Fruit fly (Drosophila melanogaster) whole organism, embryonic: ENCODE measurements around the gene CG13096.
A peak's percentile ranks its signal among the peaks of the same experiment; 100 is the strongest.

Experiments
- ATbp ChIP-seq: fragments of 200-800 bp; sonication (Bioruptor generic); optimal IDR thresholded peaks from 2 replicates; lab custom pipeline; 2017; ENCODE audit warnings: missing biosample characterization, mild to moderate bottlenecking, missing genetic modification characterization, missing genetic modification reagents
- Ada2b ChIP-seq: fragments of 200-800 bp; sonication (Bioruptor generic); IDR thresholded peaks from 2 replicates; pipeline ENCODE4 v1.3.6; 2022; ENCODE audit warnings: missing biosample characterization, missing genetic modification characterization
- Antp ChIP-seq: fragments of 200-800 bp; sonication (Bioruptor generic); optimal IDR thresholded peaks from 3 replicates; lab custom pipeline; 2016; ENCODE audit warnings: missing biosample characterization, missing genetic modification characterization
- Atf3 ChIP-seq: fragments of 200-800 bp; sonication (Bioruptor generic); optimal IDR thresholded peaks from 3 replicates; lab custom pipeline; 2016; ENCODE audit warnings: missing biosample characterization, missing genetic modification characterization
- BtbVII ChIP-seq: fragments of 200-800 bp; sonication (Bioruptor generic); optimal IDR thresholded peaks from 3 replicates; lab custom pipeline; 2017; ENCODE audit warnings: missing biosample characterization, mild to moderate bottlenecking, missing genetic modification characterization
- CG10366 ChIP-seq: fragments of 200-800 bp; sonication (Bioruptor generic); IDR thresholded peaks from 2 replicates; pipeline ENCODE4 v1.3.6; 2022; ENCODE audit warnings: missing biosample characterization, missing genetic modification characterization
- CG11504 ChIP-seq: fragments of 200-800 bp; sonication (Bioruptor generic); optimal IDR thresholded peaks from 3 replicates; lab custom pipeline; 2019; ENCODE audit warnings: missing biosample characterization, mild to moderate bottlenecking, missing genetic modification characterization, moderate library complexity
- CG11696 ChIP-seq: fragments of 200-800 bp; sonication (Bioruptor generic); IDR thresholded peaks from 2 replicates; pipeline ENCODE4 v1.3.6; 2022; ENCODE audit warnings: missing biosample characterization, missing genetic modification characterization
- CG12769 ChIP-seq: fragments of 200-800 bp; sonication (Bioruptor generic); optimal IDR thresholded peaks from 2 replicates; lab custom pipeline; 2019; ENCODE audit warnings: missing biosample characterization, mild to moderate bottlenecking, missing genetic modification characterization, moderate library complexity
- CG14014 ChIP-seq: fragments of 200-800 bp; sonication (Bioruptor generic); IDR thresholded peaks from 2 replicates; pipeline ENCODE4 v1.3.6; 2022; ENCODE audit warnings: missing biosample characterization, missing genetic modification characterization
- CG16813 ChIP-seq: fragments of 200-800 bp; sonication (Bioruptor generic); IDR thresholded peaks from 3 replicates; pipeline ENCODE4 v1.3.6; 2022; ENCODE audit warnings: missing biosample characterization, missing genetic modification characterization; ENCODE audit not compliant: partially characterized antibody
- CG17359 ChIP-seq: fragments of 200-800 bp; sonication (Bioruptor generic); optimal IDR thresholded peaks from 3 replicates; lab custom pipeline; 2018; ENCODE audit warnings: missing biosample characterization, mild to moderate bottlenecking, missing genetic modification characterization, moderate library complexity
- CG18476 ChIP-seq: fragments of 200-800 bp; sonication (Bioruptor generic); optimal IDR thresholded peaks from 2 replicates; lab custom pipeline; 2016; ENCODE audit warnings: missing biosample characterization, mild to moderate bottlenecking, missing genetic modification characterization
- CG2116 ChIP-seq: fragments of 200-800 bp; sonication (Bioruptor generic); optimal IDR thresholded peaks from 3 replicates; lab custom pipeline; 2018; ENCODE audit warnings: missing biosample characterization, mild to moderate bottlenecking, missing genetic modification characterization
- CG33213 ChIP-seq: fragments of 200-800 bp; sonication (Bioruptor generic); optimal IDR thresholded peaks from 3 replicates; lab custom pipeline; 2016; ENCODE audit warnings: missing biosample characterization, missing genetic modification characterization
- CG33557 ChIP-seq: fragments of 200-800 bp; sonication (Bioruptor generic); optimal IDR thresholded peaks from 2 replicates; lab custom pipeline; 2019; ENCODE audit warnings: missing biosample characterization, mild to moderate bottlenecking, missing genetic modification characterization, moderate library complexity
- CG6765 ChIP-seq: fragments of 200-800 bp; sonication (Bioruptor generic); optimal IDR thresholded peaks from 3 replicates; lab custom pipeline; 2017; ENCODE audit warnings: missing biosample characterization, mild to moderate bottlenecking, missing genetic modification characterization
- CG6854 ChIP-seq: fragments of 200-800 bp; sonication (Bioruptor generic); optimal IDR thresholded peaks from 3 replicates; lab custom pipeline; 2017; ENCODE audit warnings: missing biosample characterization, mild to moderate bottlenecking, missing genetic modification characterization
- CG7357 ChIP-seq: fragments of 200-800 bp; sonication (Bioruptor generic); IDR thresholded peaks from 3 replicates; pipeline ENCODE4 v1.3.6; 2022; ENCODE audit warnings: missing biosample characterization, missing genetic modification characterization
- CG7839 ChIP-seq: fragments of 200-800 bp; sonication (Bioruptor generic); optimal IDR thresholded peaks from 3 replicates; lab custom pipeline; 2018; ENCODE audit warnings: missing biosample characterization, mild to moderate bottlenecking, missing genetic modification characterization, moderate library complexity
- CG7987 ChIP-seq: fragments of 200-800 bp; sonication (Bioruptor generic); optimal IDR thresholded peaks from 2 replicates; lab custom pipeline; 2018; ENCODE audit warnings: missing biosample characterization, mild to moderate bottlenecking, missing genetic modification characterization, moderate library complexity
- CG8089 ChIP-seq: fragments of 200-800 bp; sonication (Bioruptor generic); optimal IDR thresholded peaks from 3 replicates; lab custom pipeline; 2016; ENCODE audit warnings: missing biosample characterization, missing genetic modification characterization
- CrebB ChIP-seq: fragments of 200-800 bp; sonication (Bioruptor generic); optimal IDR thresholded peaks from 3 replicates; lab custom pipeline; 2018; ENCODE audit warnings: missing biosample characterization, mild to moderate bottlenecking, missing genetic modification characterization
- Dfd ChIP-seq, 2 experiments: fragments of >200 bp; optimal IDR thresholded peaks; 2 replicates each; lab custom pipeline; 2017; ENCODE audit warnings: missing biosample characterization in 2 of 2, missing genetic modification characterization in 2 of 2
- Dp ChIP-seq: fragments of 200-800 bp; sonication (Bioruptor generic); optimal IDR thresholded peaks from 2 replicates; lab custom pipeline; 2018; ENCODE audit warnings: missing biosample characterization, mild to moderate bottlenecking, missing genetic modification characterization, moderate library complexity
- H2.0 ChIP-seq: fragments of 200-800 bp; sonication (Bioruptor generic); IDR thresholded peaks from 2 replicates; pipeline ENCODE4 v1.3.6; 2022; ENCODE audit warnings: missing biosample characterization, missing genetic modification characterization
- MBD-R2 ChIP-seq: fragments of 200-800 bp; sonication (Bioruptor generic); IDR thresholded peaks from 2 replicates; pipeline ENCODE4 v1.3.6; 2022; ENCODE audit warnings: missing biosample characterization, missing genetic modification characterization
- Rfx ChIP-seq: fragments of 200-800 bp; sonication (Bioruptor generic); IDR thresholded peaks from 2 replicates; pipeline ENCODE4 v1.3.6; 2022; ENCODE audit warnings: missing biosample characterization, missing genetic modification characterization
- Ssrp ChIP-seq: fragments of 200-800 bp; sonication (Bioruptor generic); optimal IDR thresholded peaks from 2 replicates; lab custom pipeline; 2018; ENCODE audit warnings: missing biosample characterization, mild to moderate bottlenecking, missing genetic modification characterization, moderate library complexity
- bbx ChIP-seq: fragments of 200-800 bp; sonication (Bioruptor generic); IDR thresholded peaks from 2 replicates; pipeline ENCODE4 v1.3.6; 2022; ENCODE audit warnings: missing biosample characterization, missing genetic modification characterization; ENCODE audit not compliant: partially characterized antibody
- bigmax ChIP-seq: fragments of 200-800 bp; sonication (Bioruptor generic); optimal IDR thresholded peaks from 2 replicates; lab custom pipeline; 2018; ENCODE audit warnings: missing biosample characterization, mild to moderate bottlenecking, missing genetic modification characterization
- croc ChIP-seq: fragments of 200-800 bp; sonication (Bioruptor generic); conservative IDR thresholded peaks from 3 replicates; pipeline ENCODE4 v1.3.6; 2022; ENCODE audit warnings: missing biosample characterization, missing genetic modification characterization
- dati ChIP-seq: fragments of 200-800 bp; sonication (Bioruptor generic); IDR thresholded peaks from 2 replicates; pipeline ENCODE4 v1.3.6; 2022; ENCODE audit warnings: missing biosample characterization, missing genetic modification characterization
- dm ChIP-seq: fragments of 200-800 bp; sonication (Bioruptor generic); optimal IDR thresholded peaks from 3 replicates; lab custom pipeline; 2016; ENCODE audit warnings: missing biosample characterization, missing genetic modification characterization
- eyg ChIP-seq: fragments of 200-800 bp; sonication (Bioruptor generic); optimal IDR thresholded peaks from 3 replicates; lab custom pipeline; 2016; ENCODE audit warnings: missing biosample characterization, missing genetic modification characterization
- fru ChIP-seq: fragments of >200 bp; optimal IDR thresholded peaks from 2 replicates; lab custom pipeline; 2017
- gem ChIP-seq: fragments of 200-800 bp; sonication (Bioruptor generic); optimal IDR thresholded peaks from 2 replicates; lab custom pipeline; 2019; ENCODE audit warnings: missing biosample characterization, mild to moderate bottlenecking, missing genetic modification characterization, moderate library complexity
- gfzf ChIP-seq: fragments of 200-800 bp; sonication (Bioruptor generic); optimal IDR thresholded peaks from 2 replicates; lab custom pipeline; 2016; ENCODE audit warnings: missing biosample characterization, mild to moderate bottlenecking, missing genetic modification characterization, moderate library complexity
- gsb ChIP-seq: fragments of 200-800 bp; sonication (Bioruptor generic); IDR thresholded peaks from 2 replicates; pipeline ENCODE4 v1.3.6; 2022; ENCODE audit warnings: missing biosample characterization, missing genetic modification characterization
- h ChIP-seq: fragments of >200 bp; optimal IDR thresholded peaks from 2 replicates; lab custom pipeline; 2017
- insv ChIP-seq, 2 experiments: fragments of 200-800 bp; sonication (Bioruptor generic); optimal IDR thresholded peaks; 3 replicates each; lab custom pipeline; 2016 to 2018; ENCODE audit warnings: missing biosample characterization in 2 of 2, missing genetic modification characterization in 2 of 2
- lilli ChIP-seq: fragments of 200-800 bp; sonication (Bioruptor generic); optimal IDR thresholded peaks from 3 replicates; lab custom pipeline; 2016; ENCODE audit warnings: missing biosample characterization, missing genetic modification characterization
- odd ChIP-seq: fragments of 200-800 bp; sonication (Bioruptor generic); optimal IDR thresholded peaks from 2 replicates; lab custom pipeline; 2017; ENCODE audit warnings: missing biosample characterization, mild to moderate bottlenecking, missing genetic modification characterization
- peb ChIP-seq: fragments of 200-800 bp; sonication (Bioruptor generic); IDR thresholded peaks from 2 replicates; pipeline ENCODE4 v1.3.6; 2022; ENCODE audit warnings: missing biosample characterization, missing genetic modification characterization
- prd ChIP-seq, 3 experiments: fragments of >200 bp in 2 of 3; fragments of 200-800 bp in 1 of 3; sonication (Bioruptor generic) in 1 of 3; optimal IDR thresholded peaks in 2 of 3; IDR thresholded peaks in 1 of 3; 2 replicates in 2 of 3; 3 replicates in 1 of 3; pipeline versions ENCODE4 v1.3.6 to Lab custom; 2017 to 2022; ENCODE audit warnings: missing biosample characterization in 1 of 3, missing genetic modification characterization in 1 of 3
- sisA ChIP-seq: fragments of 200-800 bp; sonication (Bioruptor generic); IDR thresholded peaks from 2 replicates; pipeline ENCODE4 v1.3.6; 2022; ENCODE audit warnings: missing biosample characterization, missing genetic modification characterization
- sr ChIP-seq: fragments of 200-800 bp; sonication (Bioruptor generic); IDR thresholded peaks from 3 replicates; pipeline ENCODE4 v1.3.6; 2022; ENCODE audit warnings: missing biosample characterization, missing genetic modification characterization
- stwl ChIP-seq: fragments of 200-800 bp; sonication (Bioruptor generic); optimal IDR thresholded peaks from 3 replicates; lab custom pipeline; 2018; ENCODE audit warnings: missing biosample characterization, mild to moderate bottlenecking, missing genetic modification characterization, moderate library complexity
- zen ChIP-seq: fragments of 200-800 bp; sonication (Bioruptor generic); optimal IDR thresholded peaks from 3 replicates; lab custom pipeline; 2018; ENCODE audit warnings: missing biosample characterization, mild to moderate bottlenecking, missing genetic modification characterization, moderate library complexity

The CG13096 gene

DNA sequence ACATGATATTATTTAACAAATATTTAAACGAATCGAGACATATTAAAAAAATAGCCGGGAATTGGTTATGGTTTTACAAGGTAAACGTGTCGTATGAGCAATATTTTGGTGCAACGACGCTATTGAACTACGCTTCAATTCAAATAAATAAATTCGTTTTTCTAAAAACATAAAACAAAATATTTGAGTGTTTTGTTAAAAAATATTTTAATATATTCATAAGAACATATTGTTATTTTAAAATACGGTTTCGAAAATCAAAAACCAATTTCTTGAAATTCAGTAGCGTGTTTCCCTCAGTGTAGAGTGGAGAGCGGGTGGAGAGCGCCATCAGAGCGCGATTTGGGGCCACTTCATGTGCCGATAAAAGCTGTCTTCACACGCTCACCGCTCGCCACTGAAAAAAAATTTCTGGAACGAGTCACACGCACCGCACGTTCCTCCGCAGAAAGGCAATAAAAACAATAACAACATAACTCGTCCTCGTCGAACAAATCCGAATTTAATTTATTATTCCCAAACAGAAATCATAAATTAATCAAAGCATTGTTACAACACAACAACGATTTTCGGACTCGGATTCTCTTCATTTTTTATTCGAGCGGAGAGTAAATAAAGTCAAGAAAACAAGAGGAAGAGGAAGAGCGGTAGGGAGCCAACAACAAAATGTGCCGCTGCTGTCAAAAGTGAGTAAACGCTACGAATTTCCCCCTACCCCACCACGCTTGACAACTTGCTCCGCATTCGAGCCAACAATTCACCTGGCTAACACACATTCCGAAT is 23.9 kb upstream of the CG13096 start (continued):
- TF ChIP-seq CG33213 (GFP tag; lab: Kevin White, UChicago) (no peak), Antp (GFP tag; lab: Kevin White, UChicago) (no peak), Rfx (peak; percentile 64), CG14014 (peak; percentile 63; the same call in 1 of the 2 replicates), fru (lab: Kevin White, UChicago) (no peak), zen (tag; lab: Kevin White, UChicago) (peak; percentile 78), peb (GFP tag; lab: Robert Waterston, UW) (peak; percentile 64), h (lab: Kevin White, UChicago) (no peak), eyg (no peak), gem (tag; lab: Kevin White, UChicago) (peak; percentile 97), gfzf (GFP tag; lab: Kevin White, UChicago) (no peak), CG6854 (GFP tag; lab: Kevin White, UChicago) (peak; percentile 87), H2.0 (GFP tag; lab: Robert Waterston, UW) (peak; percentile 62), CG7987 (GFP tag; lab: Kevin White, UChicago) (peak; percentile 56), bbx (no peak), CG33557 (GFP tag; lab: Kevin White, UChicago) (peak; percentile 87), CG2116 (peak; percentile 61), dm (GFP tag; lab: Kevin White, UChicago) (no peak), stwl (tag; lab: Kevin White, UChicago) (peak; percentile 1), Dp (GFP tag; lab: Kevin White, UChicago) (no peak), sr (GFP tag; lab: Robert Waterston, UW) (0 out of 3 replicates have a peak, but pooled peaks have one; percentile 8), CG17359 (tag; lab: Kevin White, UChicago) (peak; percentile 91), MBD-R2 (GFP tag; lab: Robert Waterston, UW) (peak; percentile 42), ATbp (GFP tag; lab: Kevin White, UChicago) (peak; percentile 83), CrebB (tag; lab: Kevin White, UChicago) (peak; percentile 31), odd (GFP tag; lab: Kevin White, UChicago) (peak; percentile 93), Dfd (GFP tag; optimal IDR thresholded peaks at IDR 0.05; lab: Kevin White, UChicago) (no peak), croc (peak; percentile 81), bigmax (GFP tag; lab: Kevin White, UChicago) (no peak), CG11504 (tag; lab: Kevin White, UChicago) (peak; percentile 96), CG8089 (no peak), gsb (GFP tag; lab: Robert Waterston, UW) (peak; percentile 77; the same call in 1 of the 2 replicates), dati (GFP tag; lab: Robert Waterston, UW) (no peak; the same call in 1 of the 2 replicates), CG11696 (peak; percentile 49; the same call in 1 of the 2 replicates), CG10366 (GFP tag; lab: Robert Waterston, UW) (peak; percentile 55), CG6765 (GFP tag; lab: Kevin White, UChicago) (peak; percentile 94), Atf3 (GFP tag; lab: Kevin White, UChicago) (no peak), CG18476 (peak; percentile 82), CG7357 (GFP tag; lab: Robert Waterston, UW) (peak; percentile 78), BtbVII (GFP tag; lab: Kevin White, UChicago) (peak; percentile 95), sisA (GFP tag; lab: Robert Waterston, UW) (peak; percentile 75), Ssrp (tag; lab: Kevin White, UChicago) (peak; percentile 95), CG7839 (peak; percentile 95), insv (GFP tag; optimal IDR thresholded peaks at IDR 0.05; lab: Kevin White, UChicago) (peak in 1 of 2 experiments; percentile 63), Ada2b (peak; percentile 60), lilli (peak; percentile 78), prd (optimal IDR thresholded peaks at IDR 0.05; lab: Kevin White, UChicago) (no peak), prd (GFP tag; IDR thresholded peaks at IDR 0.05; lab: Robert Waterston, UW) (peak; percentile 81; the same call in 2 of the 3 replicates), CG16813 (GFP tag; lab: Robert Waterston, UW) (no peak), CG12769 (tag; lab: Kevin White, UChicago) (peak; percentile 78)
